Worm (Caenorhabditis elegans): ENCODE results near the gene rig-1.

The rig-1 gene

ce11 chrX:8713754-8714295 is 53.4 kb downstream of the rig-1 start, which contains the start of gene F53A9.6:
TSS of gene F53A9.6 (minus strand) at chrX:8713804.
- TF ChIP-seq Y5F2A.4 (GFP tag; optimal IDR thresholded peaks at IDR 0.05) (no peak), mxl-2 (GFP tag; conservative IDR thresholded peaks at IDR 0.05) (no peak), set-16 (GFP tag; IDR thresholded peaks at IDR 0.05) (no peak), egl-43 (GFP tag; IDR thresholded peaks at IDR 0.05) (no peak), daf-12 (tag; optimal IDR thresholded peaks at IDR 0.05) (no peak), lin-38 (GFP tag; IDR thresholded peaks at IDR 0.05) (no peak), nhr-102 (tag; optimal IDR thresholded peaks at IDR 0.05) (no peak), T26A8.4 (GFP tag; IDR thresholded peaks at IDR 0.05) (no peak), egl-27 (tag; optimal IDR thresholded peaks at IDR 0.05) (no peak), tag-97 (GFP tag; IDR thresholded peaks at IDR 0.05) (no peak), hlh-11 (tag; optimal IDR thresholded peaks at IDR 0.05) (peak; percentile 40), mes-2 (tag; optimal IDR thresholded peaks at IDR 0.05; ENCODE audit: poor library complexity, severe bottlenecking) (peak; percentile 21), R02D3.7 (tag; optimal IDR thresholded peaks at IDR 0.05) (no peak), unc-39 (tag; optimal IDR thresholded peaks at IDR 0.05) (no peak), nhr-111 (GFP tag; optimal IDR thresholded peaks at IDR 0.05) (no peak), arid-1 (GFP tag; conservative IDR thresholded peaks at IDR 0.05) (no peak), lsy-2 (tag; optimal IDR thresholded peaks at IDR 0.05) (no peak), unc-62 (GFP tag; optimal IDR thresholded peaks at IDR 0.05 in 1 of 2) (peak in 1 of 2 experiments; percentile 78), unc-62 (tag; optimal IDR thresholded peaks at IDR 0.05) (no peak), cey-2 (tag; optimal IDR thresholded peaks at IDR 0.05; ENCODE audit: borderline replicate concordance, insufficient read depth) (no peak), dmd-6 (GFP tag; IDR thresholded peaks at IDR 0.05) (peak; percentile 45; the same call in 1 of the 2 replicates), lin-1 (GFP tag; IDR thresholded peaks at IDR 0.05) (no peak), D1046.2 (GFP tag; IDR thresholded peaks at IDR 0.05) (no peak), dve-1 (tag; optimal IDR thresholded peaks at IDR 0.05; ENCODE audit: insufficient read depth) (peak; percentile 79), mep-1 (tag; optimal IDR thresholded peaks at IDR 0.05) (peak; percentile 33), pqm-1 (tag; optimal IDR thresholded peaks at IDR 0.05) (peak; percentile 23), nhr-6 (tag; optimal IDR thresholded peaks at IDR 0.05) (peak; percentile 86), attf-4 (tag; optimal IDR thresholded peaks at IDR 0.05) (no peak), nhr-10 (tag; optimal IDR thresholded peaks at IDR 0.05) (no peak), hlh-30 (tag; optimal IDR thresholded peaks at IDR 0.05; ENCODE audit: insufficient read depth) (peak; percentile 63), daf-16 (GFP tag; optimal IDR thresholded peaks at IDR 0.05) (no peak), daf-16 (tag; optimal IDR thresholded peaks at IDR 0.05) (peak; percentile 47), lin-13 (GFP tag; optimal IDR thresholded peaks at IDR 0.05) (no peak), ama-1 (optimal IDR thresholded peaks at IDR 0.05) (no peak), snpc-4 (tag; optimal IDR thresholded peaks at IDR 0.05) (no peak)

DNA sequence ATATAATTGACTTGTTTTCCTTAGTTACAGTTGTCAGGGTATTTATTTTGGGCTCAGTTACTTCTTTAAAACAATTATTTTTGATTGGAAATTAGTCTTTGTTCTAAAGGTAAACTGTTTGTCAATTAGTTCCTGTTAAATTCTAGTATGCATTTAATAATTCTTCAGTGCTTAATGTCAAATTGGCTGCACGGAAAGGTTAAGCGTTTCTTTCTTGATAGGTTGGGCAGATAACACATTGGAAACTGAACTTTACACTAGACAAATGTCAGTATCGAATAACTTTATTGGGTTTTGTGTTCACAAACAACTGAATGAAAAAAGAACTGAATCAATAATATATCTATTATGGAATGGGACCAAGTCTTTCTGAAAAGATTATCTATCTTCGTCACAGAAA is 54.4 kb downstream of the rig-1 start:
- TF ChIP-seq dmd-6 (GFP tag; IDR thresholded peaks at IDR 0.05): peak; percentile 42
- TF ChIP-seq lin-13 (GFP tag; optimal IDR thresholded peaks at IDR 0.05): no peak
- TF ChIP-seq nhr-25 (tag; optimal IDR thresholded peaks at IDR 0.05; ENCODE audit: borderline replicate concordance, insufficient read depth): no peak
- no peak for TF ChIP-seq madf-5 (GFP tag; IDR thresholded peaks at IDR 0.05)
- no peak for TF ChIP-seq nhr-76 (tag; optimal IDR thresholded peaks at IDR 0.05)
- TF ChIP-seq ceh-44 (GFP tag; IDR thresholded peaks at IDR 0.05): no peak
- TF ChIP-seq daf-16 (GFP tag; optimal IDR thresholded peaks at IDR 0.05): no peak
- peak; percentile 66 for TF ChIP-seq daf-16 (tag; optimal IDR thresholded peaks at IDR 0.05)
- TF ChIP-seq php-3 (GFP tag; IDR thresholded peaks at IDR 0.05): 0 out of 2 replicates have a peak, but pooled peaks have one; percentile 10
- TF ChIP-seq F26F4.8 (GFP tag; conservative IDR thresholded peaks at IDR 0.05): no peak
- no peak for TF ChIP-seq nhr-102 (tag; optimal IDR thresholded peaks at IDR 0.05)
- TF ChIP-seq lin-38 (GFP tag; IDR thresholded peaks at IDR 0.05): no peak
- peak; percentile 42 for TF ChIP-seq dve-1 (tag; optimal IDR thresholded peaks at IDR 0.05; ENCODE audit: insufficient read depth)
- TF ChIP-seq jun-1 (tag; optimal IDR thresholded peaks at IDR 0.05): no peak
- TF ChIP-seq F10B5.3 (tag; optimal IDR thresholded peaks at IDR 0.05): no peak
- TF ChIP-seq ZK337.2 (GFP tag; IDR thresholded peaks at IDR 0.05): no peak
- peak; percentile 16 for TF ChIP-seq aha-1 (tag)
